Worm (Caenorhabditis elegans) whole organism, L2 larva: ENCODE results near the gene ttr-35.

ENCODE experiments used
- C34F6.9 ChIP-seq: fragments of 150-350 bp; optimal IDR thresholded peaks from 2 replicates; lab custom pipeline; 2014; ENCODE audit warnings: missing biosample characterization, missing genetic modification characterization
- F13H6.1 ChIP-seq: sonication (generic microtip); optimal IDR thresholded peaks from 2 replicates; lab custom pipeline; 2016; ENCODE audit warnings: missing genetic modification characterization, missing compliant biosample characterization
- R02D3.7 ChIP-seq: fragments of 150-350 bp; optimal IDR thresholded peaks from 2 replicates; lab custom pipeline; 2014; ENCODE audit warnings: missing biosample characterization, missing genetic modification characterization
- Y55F3AM.14 ChIP-seq: fragments of 200-800 bp; sonication (Bioruptor generic); optimal IDR thresholded peaks from 2 replicates; lab custom pipeline; 2018; ENCODE audit warnings: mild to moderate bottlenecking, missing genetic modification characterization, missing compliant biosample characterization
- alr-1 ChIP-seq: fragments of 150-350 bp; optimal IDR thresholded peaks from 2 replicates; lab custom pipeline; 2014; ENCODE audit warnings: missing biosample characterization, missing genetic modification characterization
- aly-2 ChIP-seq: fragments of 150-350 bp; optimal IDR thresholded peaks from 2 replicates; lab custom pipeline; 2014; ENCODE audit warnings: missing biosample characterization, missing genetic modification characterization
- ama-1 ChIP-seq: fragments of 150-350 bp; optimal IDR thresholded peaks from 2 replicates; lab custom pipeline; 2018; ENCODE audit warnings: inconsistent platforms
- blmp-1 ChIP-seq: sonication (generic microtip); optimal IDR thresholded peaks from 2 replicates; lab custom pipeline; 2017; ENCODE audit warnings: missing genetic modification characterization, mild to moderate bottlenecking, missing compliant biosample characterization, antibody characterized with exemption, moderate library complexity; ENCODE audit not compliant: insufficient read depth
- ceh-16 ChIP-seq: fragments of 150-350 bp; optimal IDR thresholded peaks from 2 replicates; lab custom pipeline; 2014; ENCODE audit warnings: missing biosample characterization, missing genetic modification characterization
- dmd-4 ChIP-seq: sonication (generic microtip); optimal IDR thresholded peaks from 2 replicates; lab custom pipeline; 2017; ENCODE audit warnings: missing biosample characterization, missing genetic modification characterization
- elt-1 ChIP-seq: fragments of 150-350 bp; optimal IDR thresholded peaks from 2 replicates; lab custom pipeline; 2014; ENCODE audit warnings: missing biosample characterization, missing genetic modification characterization
- elt-3 ChIP-seq: sonication (generic microtip); optimal IDR thresholded peaks from 2 replicates; lab custom pipeline; 2017; ENCODE audit warnings: missing biosample characterization, missing genetic modification characterization
- fos-1 ChIP-seq: fragments of 150-350 bp; optimal IDR thresholded peaks from 2 replicates; lab custom pipeline; 2014; ENCODE audit warnings: missing biosample characterization, missing genetic modification characterization
- gmeb-1 ChIP-seq: fragments of 150-350 bp; optimal IDR thresholded peaks from 2 replicates; lab custom pipeline; 2014; ENCODE audit warnings: missing biosample characterization, missing genetic modification characterization
- lin-13 ChIP-seq: fragments of 150-350 bp; optimal IDR thresholded peaks from 2 replicates; lab custom pipeline; 2014; ENCODE audit warnings: missing biosample characterization, missing genetic modification reagents, missing genetic modification characterization
- lsy-2 ChIP-seq, 2 experiments: fragments of 150-350 bp in 1 of 2; sonication (generic microtip) in 1 of 2; optimal IDR thresholded peaks; 2 replicates each; lab custom pipeline; 2014 to 2017; ENCODE audit warnings: missing biosample characterization in 2 of 2, missing genetic modification characterization in 2 of 2
- mbf-1 ChIP-seq: sonication (generic microtip); optimal IDR thresholded peaks from 2 replicates; lab custom pipeline; 2017; ENCODE audit warnings: missing biosample characterization, missing genetic modification characterization
- mdl-1 ChIP-seq, 2 experiments: fragments of 150-350 bp in 1 of 2; sonication (generic microtip) in 1 of 2; optimal IDR thresholded peaks; 2 replicates each; lab custom pipeline; 2017; ENCODE audit warnings: missing biosample characterization in 2 of 2, missing genetic modification characterization in 2 of 2
- nhr-12 ChIP-seq: fragments of 150-350 bp; optimal IDR thresholded peaks from 2 replicates; lab custom pipeline; 2014; ENCODE audit warnings: missing biosample characterization, missing genetic modification characterization
- nhr-129 ChIP-seq: fragments of 150-350 bp; optimal IDR thresholded peaks from 2 replicates; lab custom pipeline; 2014; ENCODE audit warnings: missing biosample characterization, missing genetic modification characterization
- nhr-21 ChIP-seq: fragments of 150-350 bp; optimal IDR thresholded peaks from 2 replicates; lab custom pipeline; 2014; ENCODE audit warnings: missing biosample characterization, missing genetic modification characterization
- nhr-237 ChIP-seq: fragments of 150-350 bp; optimal IDR thresholded peaks from 2 replicates; lab custom pipeline; 2014; ENCODE audit warnings: missing biosample characterization, missing genetic modification characterization
- nhr-25 ChIP-seq: fragments of 150-350 bp; sonication (generic microtip); optimal IDR thresholded peaks from 3 replicates; lab custom pipeline; 2014; ENCODE audit warnings: missing biosample characterization, missing genetic modification characterization
- nhr-6 ChIP-seq: fragments of 150-350 bp; optimal IDR thresholded peaks from 2 replicates; lab custom pipeline; 2014; ENCODE audit warnings: missing biosample characterization, missing genetic modification characterization
- nhr-77 ChIP-seq: fragments of 150-350 bp; optimal IDR thresholded peaks from 2 replicates; lab custom pipeline; 2014; ENCODE audit warnings: missing biosample characterization, missing genetic modification characterization
- peb-1 ChIP-seq: fragments of 150-350 bp; optimal IDR thresholded peaks from 2 replicates; lab custom pipeline; 2014; ENCODE audit warnings: missing biosample characterization, missing genetic modification characterization
- skn-1 ChIP-seq: sonication (generic microtip); optimal IDR thresholded peaks from 2 replicates; lab custom pipeline; 2017; ENCODE audit warnings: missing biosample characterization, missing genetic modification characterization
- sma-3 ChIP-seq: sonication (generic microtip); optimal IDR thresholded peaks from 2 replicates; lab custom pipeline; 2016; ENCODE audit warnings: missing genetic modification reagents, missing genetic modification characterization, missing compliant biosample characterization
- sma-9 ChIP-seq, 2 experiments: fragments of 150-350 bp in 1 of 2; sonication (generic microtip) in 1 of 2; optimal IDR thresholded peaks; 2 replicates each; lab custom pipeline; 2014 to 2016; ENCODE audit warnings: missing genetic modification characterization in 2 of 2, mild to moderate bottlenecking in 1 of 2, missing biosample characterization in 1 of 2, missing compliant biosample characterization in 1 of 2, missing genetic modification reagents in 1 of 2, moderate library complexity in 1 of 2
- snpc-4 ChIP-seq: fragments of 150-350 bp; optimal IDR thresholded peaks from 2 replicates; lab custom pipeline; 2014; ENCODE audit warnings: missing biosample characterization, missing genetic modification characterization
- unc-39 ChIP-seq: fragments of 150-350 bp; optimal IDR thresholded peaks from 2 replicates; lab custom pipeline; 2014; ENCODE audit warnings: missing biosample characterization, missing genetic modification characterization
- unc-55 ChIP-seq: fragments of 150-350 bp; sonication (generic microtip); optimal IDR thresholded peaks from 3 replicates; lab custom pipeline; 2014; ENCODE audit warnings: missing biosample characterization, missing genetic modification reagents, missing genetic modification characterization
- unc-62 ChIP-seq: fragments of 150-350 bp; optimal IDR thresholded peaks from 2 replicates; lab custom pipeline; 2014; ENCODE audit warnings: missing biosample characterization, missing genetic modification reagents, missing genetic modification characterization
- zag-1 ChIP-seq: fragments of 150-350 bp; optimal IDR thresholded peaks from 2 replicates; lab custom pipeline; 2014; ENCODE audit warnings: missing biosample characterization, missing genetic modification characterization
- ztf-4 ChIP-seq: fragments of 150-350 bp; optimal IDR thresholded peaks from 2 replicates; lab custom pipeline; 2014; ENCODE audit warnings: missing biosample characterization, missing genetic modification characterization

Gene ttr-35

DNA sequence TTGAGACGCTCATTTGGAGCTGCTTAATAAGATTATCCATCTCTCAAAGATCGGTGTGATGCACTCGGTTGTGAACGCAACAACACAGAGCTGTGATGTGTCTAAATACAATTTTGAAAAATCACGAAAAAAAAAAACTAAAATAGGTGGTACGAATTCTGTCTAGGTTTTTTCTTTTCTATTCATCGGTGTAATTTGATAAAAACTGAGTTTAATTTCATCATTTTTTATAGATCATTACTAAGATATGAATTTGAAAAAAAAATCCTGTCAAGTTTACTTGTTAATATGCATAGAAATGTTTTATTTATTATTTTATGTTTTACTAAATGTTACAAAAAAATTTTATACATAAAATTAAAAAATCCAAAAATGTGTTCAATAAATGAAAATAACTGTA, 18.0 kb downstream of the ttr-35 start, which contains the start of gene ceh-60:
Gene ceh-60 (minus strand): TSS at position 101 of the 400 bp plus-strand sequence.
- TF ChIP-seq lin-13 (GFP tag; lab: Kevin White, UChicago) (no peak), aly-2 (no peak), C34F6.9 (tag; lab: Kevin White, UChicago) (no peak), F13H6.1 (tag; lab: Kevin White, UChicago) (no peak), blmp-1 (tag; lab: Kevin White, UChicago) (no peak)

DNA sequence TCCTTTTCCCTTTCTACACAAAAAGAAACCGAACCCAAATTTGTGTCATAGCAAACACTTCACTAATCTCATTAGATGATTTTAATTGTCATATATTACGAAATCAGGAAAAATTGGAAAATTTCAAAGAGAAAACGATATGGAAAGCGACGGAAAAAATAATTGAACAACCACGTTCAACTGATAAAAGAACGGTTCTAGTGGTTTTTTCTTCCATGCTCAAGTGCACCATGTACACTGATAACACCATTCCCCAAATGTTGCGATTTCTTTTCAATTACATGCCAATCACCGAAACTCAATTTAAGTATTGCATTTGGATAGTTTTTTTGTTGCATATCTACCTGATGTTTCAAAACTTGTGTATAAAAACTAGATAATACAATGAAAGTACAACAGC, 18.5 kb downstream of the ttr-35 start:
- TF ChIP-seq fos-1 (peak; percentile 62), nhr-237 (no peak), unc-39 (tag; lab: Kevin White, UChicago) (no peak)
- TF ChIP-seq, all 48 proteins: peak for 1

DNA sequence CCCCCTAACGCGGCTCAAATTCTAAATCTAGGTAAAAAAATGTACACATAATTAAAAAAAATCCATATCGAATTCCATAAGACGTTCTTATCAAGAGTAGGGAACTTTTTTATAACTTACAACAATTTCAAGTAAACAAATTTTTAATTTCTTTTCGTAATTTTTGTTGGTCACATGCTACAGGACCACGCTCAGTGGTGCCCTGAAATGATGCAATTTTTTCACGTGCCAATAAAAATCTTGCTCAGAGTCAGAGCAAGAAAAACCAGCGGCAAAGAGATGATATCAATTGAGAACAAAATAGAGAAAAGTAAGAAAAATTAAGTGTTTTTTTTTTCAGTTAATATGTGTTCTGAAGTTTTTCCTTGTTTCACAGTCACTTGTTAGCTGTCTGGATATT, 19.8 kb downstream of the ttr-35 start:
- no peak for TF ChIP-seq sma-9 (GFP tag; optimal IDR thresholded peaks at IDR 0.05; lab: Kevin White, UChicago)
- TF ChIP-seq sma-9 (tag; optimal IDR thresholded peaks at IDR 0.05; lab: Kevin White, UChicago): no peak
- TF ChIP-seq nhr-129 (tag; lab: Kevin White, UChicago): peak; percentile 96
- TF ChIP-seq unc-55: no peak
- no peak for TF ChIP-seq mdl-1 (tag; optimal IDR thresholded peaks at IDR 0.05; lab: Kevin White, UChicago)
- TF ChIP-seq lsy-2 (tag; optimal IDR thresholded peaks at IDR 0.05; lab: Kevin White, UChicago): peak in 1 of 2 experiments; percentile 16

DNA sequence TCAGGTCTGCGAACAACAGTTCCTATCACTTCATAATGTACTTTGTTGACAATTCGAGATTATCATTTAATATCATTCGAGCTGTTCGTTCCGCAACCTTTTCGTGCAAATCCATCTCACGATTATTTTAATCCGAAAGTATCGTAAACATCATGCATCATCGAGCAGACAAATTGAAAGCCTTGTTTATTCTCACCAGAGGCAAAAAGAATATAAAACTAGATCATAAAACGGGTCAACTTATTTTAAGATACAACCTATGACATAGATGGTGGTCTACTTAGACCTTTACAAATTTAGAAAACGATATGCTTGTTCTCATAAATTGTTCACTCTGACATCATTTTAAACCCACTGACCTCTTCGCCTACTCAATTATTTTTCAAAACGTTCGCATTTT, 21.0 kb downstream of the ttr-35 start:
- TF ChIP-seq fos-1 (peak; percentile 1), zag-1 (tag; lab: Kevin White, UChicago) (no peak), gmeb-1 (tag; lab: Kevin White, UChicago) (no peak)
- TF ChIP-seq, all 48 proteins: peak for 1

DNA sequence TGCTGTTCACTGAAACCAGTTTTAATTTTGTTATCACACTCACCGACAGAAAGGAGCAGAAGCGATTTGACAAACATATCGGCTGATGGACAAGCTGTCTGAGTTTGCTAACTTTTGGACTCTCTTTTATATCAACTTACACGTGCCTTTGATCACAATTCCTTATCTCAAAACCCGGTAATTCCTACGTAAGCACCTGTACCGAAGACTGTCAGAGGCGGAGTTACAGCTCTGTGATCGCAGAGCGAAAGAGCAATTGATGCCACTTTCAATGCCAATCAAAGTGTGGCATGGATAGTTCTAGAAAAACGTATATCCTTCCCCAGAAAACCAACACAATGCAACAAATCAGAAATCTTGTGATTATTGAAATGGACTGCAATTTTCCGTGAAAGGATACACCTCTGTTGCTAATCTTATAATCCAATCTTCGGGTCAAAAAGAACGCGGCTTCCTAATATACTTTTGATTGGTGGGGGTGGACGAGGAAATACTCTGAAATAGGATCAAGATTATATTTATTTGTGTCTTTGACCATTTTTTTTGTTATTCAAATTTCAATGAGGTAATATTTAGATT, 24.7 kb downstream of the ttr-35 start, which contains the start of gene ilys-5:
Gene ilys-5 (minus strand): TSS at position 140 of the 579 bp plus-strand sequence.
- no peak for TF ChIP-seq nhr-21 (tag; lab: Kevin White, UChicago)
- TF ChIP-seq fos-1: peak; percentile 26
- no peak for TF ChIP-seq snpc-4
- TF ChIP-seq unc-62: no peak
- TF ChIP-seq C34F6.9 (tag; lab: Kevin White, UChicago): no peak
- peak; percentile 68 for TF ChIP-seq sma-9 (GFP tag; optimal IDR thresholded peaks at IDR 0.05; lab: Kevin White, UChicago)
- no peak for TF ChIP-seq sma-9 (tag; optimal IDR thresholded peaks at IDR 0.05; lab: Kevin White, UChicago)
- TF ChIP-seq dmd-4 (tag; lab: Kevin White, UChicago): no peak

DNA sequence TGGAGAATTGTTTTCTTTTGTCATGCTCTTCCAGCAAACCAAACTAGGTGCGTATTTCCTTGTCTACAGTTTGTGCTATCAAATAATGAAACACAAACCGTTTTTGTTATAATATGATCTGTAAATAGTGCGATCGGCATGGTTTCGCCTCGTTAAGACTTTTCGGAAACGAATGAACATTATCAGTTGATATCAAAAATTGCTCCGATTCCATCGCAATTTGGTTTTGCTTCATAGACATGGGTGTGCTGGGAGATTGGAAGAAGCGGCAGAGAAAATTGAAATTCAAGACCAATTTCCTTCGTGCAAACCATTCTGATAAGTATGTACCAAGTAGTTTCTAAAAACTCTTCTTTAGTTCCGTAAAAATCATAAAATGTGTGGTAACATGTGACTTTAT, 26.0 kb downstream of the ttr-35 start:
- TF ChIP-seq R02D3.7 (tag; lab: Kevin White, UChicago): no peak
- TF ChIP-seq gmeb-1 (tag; lab: Kevin White, UChicago): no peak
- no peak for TF ChIP-seq elt-3 (tag; lab: Kevin White, UChicago)
- no peak for TF ChIP-seq elt-1 (tag; lab: Kevin White, UChicago)
- no peak for TF ChIP-seq nhr-77 (tag; lab: Kevin White, UChicago)
- TF ChIP-seq peb-1: no peak
- no peak for TF ChIP-seq sma-3
- peak; percentile 56 for TF ChIP-seq fos-1
- TF ChIP-seq sma-9 (GFP tag; optimal IDR thresholded peaks at IDR 0.05; lab: Kevin White, UChicago): peak; percentile 11
- no peak for TF ChIP-seq sma-9 (tag; optimal IDR thresholded peaks at IDR 0.05; lab: Kevin White, UChicago)
- TF ChIP-seq unc-62: no peak
- TF ChIP-seq, all 48 proteins: peak for 2

DNA sequence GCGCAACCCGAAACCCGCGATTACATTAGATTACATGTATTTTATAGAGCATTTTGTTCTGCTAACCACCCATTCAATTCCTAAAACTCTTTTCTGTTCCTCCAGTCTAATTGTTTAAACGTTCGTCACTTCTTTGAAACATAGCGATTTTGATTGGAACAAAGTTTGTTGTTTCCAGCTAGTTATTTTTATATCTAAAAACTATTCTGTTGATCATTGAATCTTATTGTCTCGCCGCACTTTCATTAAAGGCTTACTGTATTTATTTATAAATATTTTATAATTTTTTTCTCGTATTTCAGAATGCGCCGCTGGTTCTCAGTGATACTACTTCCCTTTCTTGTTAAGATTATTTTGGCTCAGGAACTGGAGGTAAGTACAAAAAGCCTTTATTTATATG, 30.6 kb downstream of the ttr-35 start, which contains the start of gene T14E8.2:
Gene T14E8.2 (plus strand): TSS at position 301 of the 400 bp plus-strand sequence.
- TF ChIP-seq lsy-2 (tag; optimal IDR thresholded peaks at IDR 0.05; lab: Kevin White, UChicago) (no peak), ama-1 (lab: Kevin White, UChicago) (no peak), nhr-6 (tag; lab: Kevin White, UChicago) (no peak), nhr-129 (tag; lab: Kevin White, UChicago) (no peak), dmd-4 (tag; lab: Kevin White, UChicago) (no peak), Y55F3AM.14 (GFP tag; lab: Kevin White, UChicago) (no peak), blmp-1 (tag; lab: Kevin White, UChicago) (no peak), C34F6.9 (tag; lab: Kevin White, UChicago) (no peak), skn-1 (tag; lab: Kevin White, UChicago) (no peak), nhr-12 (tag; lab: Kevin White, UChicago) (no peak), mbf-1 (tag; lab: Kevin White, UChicago) (no peak), ceh-16 (tag; lab: Kevin White, UChicago) (no peak), lin-13 (GFP tag; lab: Kevin White, UChicago) (no peak), nhr-25 (tag; lab: Kevin White, UChicago) (no peak), ztf-4 (no peak), elt-3 (tag; lab: Kevin White, UChicago) (no peak), alr-1 (no peak), fos-1 (no peak), zag-1 (tag; lab: Kevin White, UChicago) (no peak), R02D3.7 (tag; lab: Kevin White, UChicago) (no peak)
